Worm (Caenorhabditis elegans) whole organism, L1 larva: ENCODE data around the gene spon-1.

Source experiments
- egl-27 ChIP-seq, 2 experiments: fragments of 150-350 bp in 1 of 2; sonication (generic microtip); optimal IDR thresholded peaks; 3 replicates each; lab custom pipeline; 2017 to 2018; ENCODE audit warnings: missing biosample characterization in 2 of 2, missing genetic modification characterization in 2 of 2, missing genetic modification reagents in 2 of 2
- elt-3 ChIP-seq, 6 experiments: fragments of 150-350 bp in 1 of 6; sonication (generic microtip); optimal IDR thresholded peaks; 2 replicates each; lab custom pipeline; 2017 to 2018; ENCODE audit warnings: missing biosample characterization in 6 of 6, missing genetic modification characterization in 6 of 6, inconsistent platforms in 1 of 6
- jun-1 ChIP-seq: fragments of 150-350 bp; optimal IDR thresholded peaks from 2 replicates; lab custom pipeline; 2014; ENCODE audit warnings: missing biosample characterization, missing genetic modification reagents, missing genetic modification characterization
- lin-15B ChIP-seq: fragments of 150-350 bp; sonication (generic microtip); optimal IDR thresholded peaks from 3 replicates; lab custom pipeline; 2014; ENCODE audit warnings: missing biosample characterization, missing genetic modification characterization
- mdl-1 ChIP-seq, 2 experiments: fragments of 150-350 bp; optimal IDR thresholded peaks; 2 replicates each; lab custom pipeline; 2014 to 2017; ENCODE audit warnings: missing biosample characterization in 2 of 2, missing genetic modification characterization in 2 of 2, inconsistent platforms in 1 of 2
- nhr-237 ChIP-seq: fragments of 150-350 bp; optimal IDR thresholded peaks from 2 replicates; lab custom pipeline; 2014; ENCODE audit warnings: missing biosample characterization, missing genetic modification characterization
- nhr-28 ChIP-seq: fragments of 150-350 bp; optimal IDR thresholded peaks from 2 replicates; lab custom pipeline; 2014; ENCODE audit warnings: missing biosample characterization, missing genetic modification characterization
- nhr-77 ChIP-seq: fragments of 150-350 bp; optimal IDR thresholded peaks from 2 replicates; lab custom pipeline; 2014; ENCODE audit warnings: missing biosample characterization, missing genetic modification characterization
- pag-3 ChIP-seq: sonication (generic microtip); optimal IDR thresholded peaks from 2 replicates; lab custom pipeline; 2017; ENCODE audit warnings: missing genetic modification characterization, mild to moderate bottlenecking, missing compliant biosample characterization, antibody characterized with exemption, borderline replicate concordance; ENCODE audit not compliant: insufficient read depth
- sptf-1 ChIP-seq: fragments of 150-350 bp; optimal IDR thresholded peaks from 2 replicates; lab custom pipeline; 2014; ENCODE audit warnings: missing biosample characterization, missing genetic modification characterization
- unc-130 ChIP-seq: fragments of 150-350 bp; optimal IDR thresholded peaks from 2 replicates; lab custom pipeline; 2017; ENCODE audit warnings: missing biosample characterization, missing genetic modification characterization, inconsistent platforms
- ztf-11 ChIP-seq, 2 experiments: sonication (generic microtip); optimal IDR thresholded peaks; 2 replicates each; lab custom pipeline; 2016 to 2017; ENCODE audit warnings: missing genetic modification characterization in 2 of 2, missing biosample characterization in 1 of 2, missing compliant biosample characterization in 1 of 2

DNA sequence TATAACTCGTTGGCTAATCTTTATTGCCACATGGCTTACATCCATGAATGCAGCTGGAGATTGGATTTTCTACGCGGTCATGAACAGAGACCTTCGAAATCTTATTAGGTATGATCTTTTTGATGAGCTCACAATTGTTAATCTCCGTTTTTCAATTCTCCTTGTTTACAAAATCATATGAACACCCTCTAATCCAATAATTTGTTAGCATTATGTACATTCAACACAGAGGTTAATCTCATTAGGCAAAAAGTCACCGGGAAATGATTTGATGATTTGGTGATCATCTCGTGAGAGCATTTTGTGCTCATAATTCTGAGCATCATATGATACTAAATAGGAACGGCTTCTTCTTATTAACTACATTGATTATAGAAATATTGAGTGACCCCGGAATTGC is 29.9 kb downstream of the spon-1 start:
- TF ChIP-seq egl-27 (tag; optimal IDR thresholded peaks at IDR 0.05; lab: Kevin White, UChicago), result no peak
- no peak for TF ChIP-seq nhr-28 (tag; lab: Kevin White, UChicago)
- no peak for TF ChIP-seq unc-130 (tag; lab: Kevin White, UChicago)
- no peak for TF ChIP-seq nhr-237 (tag; lab: Kevin White, UChicago)
- no peak for TF ChIP-seq sptf-1 (tag; lab: Kevin White, UChicago)
- no peak for TF ChIP-seq nhr-77 (tag; lab: Kevin White, UChicago)
- TF ChIP-seq mdl-1 (tag; optimal IDR thresholded peaks at IDR 0.05; lab: Kevin White, UChicago), result no peak
- TF ChIP-seq lin-15B (tag; lab: Kevin White, UChicago), result no peak
- no peak for TF ChIP-seq pag-3
- TF ChIP-seq elt-3 (tag; optimal IDR thresholded peaks at IDR 0.05; lab: Kevin White, UChicago), result no peak
- TF ChIP-seq ztf-11 (tag; optimal IDR thresholded peaks at IDR 0.05; lab: Kevin White, UChicago), result no peak
- no peak for TF ChIP-seq jun-1 (tag; lab: Kevin White, UChicago)
